Fruit fly (Drosophila melanogaster): ENCODE results near the gene Ssl1.

The Ssl1 gene

DNA sequence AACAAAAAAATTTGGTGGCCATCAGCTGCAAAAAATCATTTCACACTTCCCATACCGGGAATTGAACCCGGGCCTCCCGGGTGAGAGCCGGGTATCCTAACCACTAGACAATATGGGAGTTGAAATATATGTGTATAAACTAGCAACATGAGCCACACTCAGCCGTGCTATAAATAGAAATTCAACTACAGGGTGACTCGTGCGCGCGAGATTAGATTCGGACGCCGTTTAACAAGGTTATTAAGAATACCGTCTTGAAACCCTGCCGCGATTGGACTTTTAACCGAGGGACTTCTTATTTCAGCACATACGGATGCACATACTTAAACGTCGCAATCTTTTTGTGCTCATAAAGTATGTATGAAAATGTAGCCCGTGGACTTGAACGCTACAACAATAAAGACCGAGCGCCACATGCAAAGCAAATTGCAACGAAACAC lies 31.2 kb upstream of the Ssl1 start (continued):
- no peak for TF ChIP-seq CG8359 (GFP tag; optimal IDR thresholded peaks at IDR 0.05; ENCODE audit: borderline replicate concordance)
- TF ChIP-seq sd (tag; optimal IDR thresholded peaks at IDR 0.05) = no peak
- no peak for TF ChIP-seq Ets97D (GFP tag; optimal IDR thresholded peaks at IDR 0.05)
- no peak for TF ChIP-seq Sry-δ (GFP tag; optimal IDR thresholded peaks at IDR 0.05)
- TF ChIP-seq CG12942 (GFP tag; optimal IDR thresholded peaks at IDR 0.05) = no peak
- peak; percentile 31 for TF ChIP-seq pros (GFP tag; optimal IDR thresholded peaks at IDR 0.05)
- TF ChIP-seq Lpt (GFP tag; optimal IDR thresholded peaks at IDR 0.05) = no peak
- TF ChIP-seq CG2875 (GFP tag; optimal IDR thresholded peaks at IDR 0.05) = no peak
- no peak for TF ChIP-seq CG8281 (tag; optimal IDR thresholded peaks at IDR 0.05)
- no peak for TF ChIP-seq Atf-2 (GFP tag; optimal IDR thresholded peaks at IDR 0.05)
- no peak for TF ChIP-seq grau (tag; optimal IDR thresholded peaks at IDR 0.05)
- TF ChIP-seq CG1233 (GFP tag; optimal IDR thresholded peaks at IDR 0.05) = no peak
- no peak for TF ChIP-seq twi (tag; optimal IDR thresholded peaks at IDR 0.05)
- no peak for TF ChIP-seq Poxn (GFP tag; IDR thresholded peaks at IDR 0.05)
- peak; percentile 92 for TF ChIP-seq CG7963 (GFP tag; IDR thresholded peaks at IDR 0.05; ENCODE audit: partially characterized antibody)
- TF ChIP-seq ind (GFP tag; optimal IDR thresholded peaks at IDR 0.05) = no peak
- no peak for TF ChIP-seq wor (GFP tag; IDR thresholded peaks at IDR 0.05)
- TF ChIP-seq chif (GFP tag; optimal IDR thresholded peaks at IDR 0.05) = no peak
- no peak for TF ChIP-seq Chrac-16 (GFP tag; optimal IDR thresholded peaks at IDR 0.05)
- TF ChIP-seq Dip2 (GFP tag; IDR thresholded peaks at IDR 0.05) = no peak
- TF ChIP-seq CG32772 (GFP tag; IDR thresholded peaks at IDR 0.05) = no peak
- TF ChIP-seq MBD-R2 (GFP tag; IDR thresholded peaks at IDR 0.05) = no peak
- TF ChIP-seq CTCF (GFP tag; optimal IDR thresholded peaks at IDR 0.05) = no peak
- no peak for TF ChIP-seq HLH54F (GFP tag; optimal IDR thresholded peaks at IDR 0.05)
- TF ChIP-seq CG13296 (GFP tag; optimal IDR thresholded peaks at IDR 0.05) = no peak
- TF ChIP-seq crp (GFP tag; optimal IDR thresholded peaks at IDR 0.05) = no peak
- TF ChIP-seq ssp (GFP tag; IDR thresholded peaks at IDR 0.05) = no peak
- TF ChIP-seq Hr39 (optimal IDR thresholded peaks at IDR 0.05) = no peak
- peak; percentile 84 for TF ChIP-seq vnd (GFP tag; IDR thresholded peaks at IDR 0.05; ENCODE audit: partially characterized antibody)
- peak; percentile 69 for TF ChIP-seq Dll (GFP tag; IDR thresholded peaks at IDR 0.05; ENCODE audit: partially characterized antibody)
- no peak for TF ChIP-seq ERR (GFP tag; optimal IDR thresholded peaks at IDR 0.05)
- TF ChIP-seq CG18619 (GFP tag; optimal IDR thresholded peaks at IDR 0.05) = no peak
- TF ChIP-seq Optix (GFP tag; IDR thresholded peaks at IDR 0.05) = no peak
- TF ChIP-seq Dip3 (GFP tag; optimal IDR thresholded peaks at IDR 0.05) = no peak
- TF ChIP-seq h (optimal IDR thresholded peaks at IDR 0.05) = no peak
- TF ChIP-seq CG1602 (GFP tag; optimal IDR thresholded peaks at IDR 0.05) = no peak
- no peak for TF ChIP-seq MESR4 (GFP tag; optimal IDR thresholded peaks at IDR 0.05)
- no peak for TF ChIP-seq PHDP (tag; optimal IDR thresholded peaks at IDR 0.05)
- no peak for TF ChIP-seq dan (GFP tag; IDR thresholded peaks at IDR 0.05)
- TF ChIP-seq CG1832 (GFP tag; optimal IDR thresholded peaks at IDR 0.05) = no peak
- TF ChIP-seq CG3726 (GFP tag; IDR thresholded peaks at IDR 0.05) = no peak
- TF ChIP-seq CG3281 (GFP tag; optimal IDR thresholded peaks at IDR 0.05) = no peak
- no peak for TF ChIP-seq CG18764 (GFP tag; optimal IDR thresholded peaks at IDR 0.05)
- TF ChIP-seq CG7556 (GFP tag; optimal IDR thresholded peaks at IDR 0.05) = no peak
- TF ChIP-seq CG9876 (GFP tag; optimal IDR thresholded peaks at IDR 0.05) = no peak
- no peak for TF ChIP-seq CG8290 (GFP tag; optimal IDR thresholded peaks at IDR 0.05)
- peak in 1 of 2 experiments; percentile 31 for TF ChIP-seq CG8290 (tag; optimal IDR thresholded peaks at IDR 0.05)
- TF ChIP-seq mirr (GFP tag; optimal IDR thresholded peaks at IDR 0.05) = no peak
- TF ChIP-seq CG9215 (GFP tag; IDR thresholded peaks at IDR 0.05) = no peak
- TF ChIP-seq emc (GFP tag; optimal IDR thresholded peaks at IDR 0.05) = no peak
- no peak for TF ChIP-seq gem (tag; optimal IDR thresholded peaks at IDR 0.05)
- TF ChIP-seq disco-r (GFP tag; optimal IDR thresholded peaks at IDR 0.05) = no peak
- no peak for TF ChIP-seq gro (GFP tag; optimal IDR thresholded peaks at IDR 0.05)
- TF ChIP-seq B-H1 (GFP tag; IDR thresholded peaks at IDR 0.05) = no peak; the same call in 2 of the 3 replicates
